Worm (Caenorhabditis elegans) whole organism, L4/young adult: Measurements from ENCODE around the gene pgap-3.

Source experiments
- W03F9.2 ChIP-seq: fragments of 150-350 bp; optimal IDR thresholded peaks from 2 replicates; lab custom pipeline; 2014; ENCODE audit warnings: missing biosample characterization, missing genetic modification characterization
- dao-5 ChIP-seq: sonication (generic microtip); optimal IDR thresholded peaks from 2 replicates; lab custom pipeline; 2016; ENCODE audit warnings: missing genotype, missing genetic modification characterization, moderate library complexity, missing compliant biosample characterization
- him-1 ChIP-seq: sonication (generic microtip); optimal IDR thresholded peaks from 2 replicates; lab custom pipeline; 2016; ENCODE audit warnings: missing genotype, missing genetic modification reagents, missing genetic modification characterization, missing compliant biosample characterization

- TF ChIP-seq W03F9.2 (no peak), him-1 (tag; lab: Kevin White, UChicago) (no peak), dao-5 (tag; lab: Kevin White, UChicago) (no peak)
These were observed 48.9 kb upstream of the pgap-3 start, which contains the start of gene smut-1 for ce11 chrV:6096559-6097155.
